Worm (Caenorhabditis elegans): ENCODE data around the gene F52D10.4.

DNA sequence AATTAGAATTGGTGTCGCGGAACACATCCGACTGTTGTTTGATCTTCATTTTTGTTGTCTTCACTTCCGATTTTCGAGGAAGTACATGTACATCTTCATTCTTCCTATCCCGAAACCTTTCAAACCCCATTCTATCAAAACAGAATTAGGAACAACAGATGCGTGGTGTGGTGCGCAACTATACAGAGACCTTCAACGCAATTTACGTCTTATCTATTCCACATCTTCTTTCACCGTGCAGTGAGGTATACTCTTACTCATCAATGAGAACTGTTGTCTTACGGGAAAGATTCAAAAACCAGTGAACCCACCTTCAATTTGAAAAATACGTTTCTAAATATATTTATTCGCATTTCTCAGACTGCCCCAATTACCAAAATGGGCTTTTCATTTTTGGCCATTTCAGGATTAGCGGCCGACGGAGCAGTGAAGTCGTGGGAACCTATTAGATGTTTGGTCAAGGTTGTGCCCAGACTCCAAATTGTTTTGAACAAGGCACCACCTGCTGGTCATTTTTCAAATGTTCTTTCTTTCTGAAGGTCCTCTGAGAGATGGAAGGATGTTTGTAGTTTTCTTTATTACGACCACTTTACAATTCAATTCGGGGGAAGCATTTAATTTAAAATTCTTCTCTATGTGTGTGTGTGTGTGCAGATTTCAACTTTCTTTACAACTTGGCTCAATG, 10.3 kb upstream of the F52D10.4 start:
- TF ChIP-seq hnd-1 (tag; optimal IDR thresholded peaks at IDR 0.05) = no peak
- TF ChIP-seq ama-1 (optimal IDR thresholded peaks at IDR 0.05) = no peak
- no peak for TF ChIP-seq sea-1 (GFP tag; conservative IDR thresholded peaks at IDR 0.05)
- TF ChIP-seq pes-1 (GFP tag; IDR thresholded peaks at IDR 0.05) = no peak
- TF ChIP-seq flt-1 (GFP tag; IDR thresholded peaks at IDR 0.05) = no peak

All from whole organism, early embryonic.